Worm (Caenorhabditis elegans) whole organism, L3 larva: ENCODE measurements around the gene mpk-1.

Experiments
- R02D3.7 ChIP-seq: fragments of 150-350 bp; optimal IDR thresholded peaks from 2 replicates; lab custom pipeline; 2014; ENCODE audit warnings: missing biosample characterization, missing genetic modification characterization
- ZK546.5 ChIP-seq: sonication (generic microtip); optimal IDR thresholded peaks from 2 replicates; lab custom pipeline; 2017; ENCODE audit warnings: missing biosample characterization, missing genetic modification characterization
- aly-2 ChIP-seq: fragments of 150-350 bp; optimal IDR thresholded peaks from 2 replicates; lab custom pipeline; 2014; ENCODE audit warnings: missing biosample characterization, missing genetic modification characterization
- ama-1 ChIP-seq: fragments of 150-350 bp; optimal IDR thresholded peaks from 2 replicates; lab custom pipeline; 2018
- ceh-16 ChIP-seq: sonication (generic microtip); optimal IDR thresholded peaks from 2 replicates; lab custom pipeline; 2017; ENCODE audit warnings: missing biosample characterization, missing genetic modification characterization
- ceh-28 ChIP-seq: fragments of 150-350 bp; optimal IDR thresholded peaks from 2 replicates; lab custom pipeline; 2014; ENCODE audit warnings: missing biosample characterization, missing genetic modification reagents, missing genetic modification characterization
- ceh-82 ChIP-seq: fragments of 150-350 bp; optimal IDR thresholded peaks from 2 replicates; lab custom pipeline; 2014; ENCODE audit warnings: missing biosample characterization, missing genetic modification characterization
- ceh-9 ChIP-seq: sonication (generic microtip); optimal IDR thresholded peaks from 2 replicates; lab custom pipeline; 2018; ENCODE audit warnings: missing biosample characterization, missing genetic modification characterization
- daf-12 ChIP-seq: fragments of 150-350 bp; optimal IDR thresholded peaks from 2 replicates; lab custom pipeline; 2014; ENCODE audit warnings: missing biosample characterization, missing genetic modification reagents, missing genetic modification characterization
- egl-27 ChIP-seq: sonication (generic microtip); optimal IDR thresholded peaks from 4 replicates; lab custom pipeline; 2017; ENCODE audit warnings: missing biosample characterization, missing genetic modification reagents, missing genetic modification characterization
- egl-5 ChIP-seq: fragments of 150-350 bp; optimal IDR thresholded peaks from 2 replicates; lab custom pipeline; 2017; ENCODE audit warnings: missing biosample characterization, missing genetic modification reagents, missing genetic modification characterization, inconsistent platforms
- elt-1 ChIP-seq: fragments of 150-350 bp; optimal IDR thresholded peaks from 2 replicates; lab custom pipeline; 2014; ENCODE audit warnings: missing biosample characterization, missing genetic modification characterization
- elt-2 ChIP-seq: sonication (generic microtip); optimal IDR thresholded peaks from 2 replicates; lab custom pipeline; 2016; ENCODE audit warnings: missing genetic modification reagents, mild to moderate bottlenecking, missing genetic modification characterization, missing compliant biosample characterization
- elt-3 ChIP-seq, 3 experiments: fragments of 150-350 bp in 1 of 3; sonication (generic microtip) in 2 of 3; optimal IDR thresholded peaks; 2 replicates in 2 of 3; 4 replicates in 1 of 3; lab custom pipeline; 2014 to 2017; ENCODE audit warnings: missing biosample characterization in 3 of 3, missing genetic modification characterization in 3 of 3
- eor-1 ChIP-seq, 2 experiments: fragments of 150-350 bp; optimal IDR thresholded peaks; 2 replicates each; lab custom pipeline; 2014 to 2018; ENCODE audit warnings: missing biosample characterization in 2 of 2, missing genetic modification characterization in 2 of 2
- fkh-10 ChIP-seq: sonication (generic microtip); optimal IDR thresholded peaks from 2 replicates; lab custom pipeline; 2017; ENCODE audit warnings: missing biosample characterization, missing genetic modification reagents, missing genetic modification characterization
- fkh-2 ChIP-seq: fragments of 150-350 bp; optimal IDR thresholded peaks from 2 replicates; lab custom pipeline; 2014; ENCODE audit warnings: missing biosample characterization, missing genetic modification reagents, missing genetic modification characterization
- fos-1 ChIP-seq: fragments of 150-350 bp; optimal IDR thresholded peaks from 2 replicates; lab custom pipeline; 2014; ENCODE audit warnings: missing biosample characterization, missing genetic modification characterization
- hmg-11 ChIP-seq: sonication (generic microtip); optimal IDR thresholded peaks from 2 replicates; lab custom pipeline; 2016; ENCODE audit warnings: missing genetic modification characterization, missing compliant biosample characterization
- jun-1 ChIP-seq: fragments of 150-350 bp; optimal IDR thresholded peaks from 2 replicates; lab custom pipeline; 2014; ENCODE audit warnings: missing biosample characterization, missing genetic modification reagents, missing genetic modification characterization
- lin-15B ChIP-seq: fragments of 150-350 bp; optimal IDR thresholded peaks from 2 replicates; lab custom pipeline; 2014; ENCODE audit warnings: missing biosample characterization, missing genetic modification characterization
- lin-39 ChIP-seq: fragments of 150-350 bp; optimal IDR thresholded peaks from 2 replicates; lab custom pipeline; 2018; ENCODE audit warnings: missing biosample characterization, missing genetic modification reagents, missing genetic modification characterization
- lsy-12 ChIP-seq: sonication (generic microtip); optimal IDR thresholded peaks from 2 replicates; lab custom pipeline; 2016; ENCODE audit warnings: mild to moderate bottlenecking, missing genetic modification characterization, missing compliant biosample characterization
- mdl-1 ChIP-seq: fragments of 150-350 bp; optimal IDR thresholded peaks from 2 replicates; lab custom pipeline; 2014; ENCODE audit warnings: missing biosample characterization, missing genetic modification characterization
- mml-1 ChIP-seq: fragments of 150-350 bp; sonication (generic microtip); optimal IDR thresholded peaks from 3 replicates; lab custom pipeline; 2014; ENCODE audit warnings: missing biosample characterization, missing genetic modification characterization
- nfya-1 ChIP-seq: sonication (generic microtip); optimal IDR thresholded peaks from 2 replicates; lab custom pipeline; 2017; ENCODE audit warnings: missing genetic modification characterization, mild to moderate bottlenecking, missing compliant biosample characterization, antibody characterized with exemption, moderate library complexity; ENCODE audit not compliant: insufficient read depth
- nhr-11 ChIP-seq: fragments of 150-350 bp; optimal IDR thresholded peaks from 2 replicates; lab custom pipeline; 2014; ENCODE audit warnings: missing biosample characterization, missing genetic modification characterization
- nhr-12 ChIP-seq: fragments of 150-350 bp; optimal IDR thresholded peaks from 2 replicates; lab custom pipeline; 2014; ENCODE audit warnings: missing biosample characterization, missing genetic modification characterization
- nhr-23 ChIP-seq: fragments of 150-350 bp; optimal IDR thresholded peaks from 2 replicates; lab custom pipeline; 2014; ENCODE audit warnings: missing biosample characterization, missing genetic modification reagents, missing genetic modification characterization
- nhr-237 ChIP-seq: fragments of 150-350 bp; optimal IDR thresholded peaks from 2 replicates; lab custom pipeline; 2014; ENCODE audit warnings: missing biosample characterization, missing genetic modification characterization
- nhr-25 ChIP-seq: sonication (generic microtip); optimal IDR thresholded peaks from 2 replicates; lab custom pipeline; 2017; ENCODE audit warnings: missing biosample characterization, missing genetic modification characterization
- nhr-28 ChIP-seq: fragments of 150-350 bp; optimal IDR thresholded peaks from 2 replicates; lab custom pipeline; 2014; ENCODE audit warnings: missing biosample characterization, missing genetic modification characterization
- nhr-43 ChIP-seq: sonication (generic microtip); optimal IDR thresholded peaks from 2 replicates; lab custom pipeline; 2016; ENCODE audit warnings: mild to moderate bottlenecking, missing genetic modification characterization, missing compliant biosample characterization; ENCODE audit not compliant: poor library complexity, severe bottlenecking
- nhr-67 ChIP-seq: fragments of 150-350 bp; optimal IDR thresholded peaks from 2 replicates; lab custom pipeline; 2014; ENCODE audit warnings: missing biosample characterization, missing genetic modification characterization
- nhr-76 ChIP-seq: fragments of 150-350 bp; sonication (generic microtip); optimal IDR thresholded peaks from 5 replicates; lab custom pipeline; 2014; ENCODE audit warnings: missing biosample characterization, missing genetic modification characterization
- nhr-77 ChIP-seq: fragments of 150-350 bp; optimal IDR thresholded peaks from 2 replicates; lab custom pipeline; 2014; ENCODE audit warnings: missing biosample characterization, missing genetic modification characterization
- pha-4 ChIP-seq: fragments of 150-350 bp; optimal IDR thresholded peaks from 2 replicates; lab custom pipeline; 2014; ENCODE audit warnings: missing biosample characterization, missing genetic modification reagents, missing genetic modification characterization
- pqm-1 ChIP-seq: fragments of 150-350 bp; optimal IDR thresholded peaks from 2 replicates; lab custom pipeline; 2017; ENCODE audit warnings: missing biosample characterization, missing genetic modification characterization, inconsistent platforms
- sea-2 ChIP-seq: fragments of 150-350 bp; sonication (generic microtip); optimal IDR thresholded peaks from 4 replicates; lab custom pipeline; 2014; ENCODE audit warnings: missing biosample characterization, missing genetic modification reagents, missing genetic modification characterization
- skn-1 ChIP-seq: fragments of 150-350 bp; optimal IDR thresholded peaks from 2 replicates; lab custom pipeline; 2014; ENCODE audit warnings: missing biosample characterization, missing genetic modification characterization
- snpc-4 ChIP-seq: fragments of 150-350 bp; optimal IDR thresholded peaks from 2 replicates; lab custom pipeline; 2014; ENCODE audit warnings: missing biosample characterization, missing genetic modification characterization
- tbx-2 ChIP-seq: sonication (generic microtip); optimal IDR thresholded peaks from 2 replicates; lab custom pipeline; 2016; ENCODE audit warnings: mild to moderate bottlenecking, missing genetic modification characterization, missing compliant biosample characterization
- unc-39 ChIP-seq: sonication (generic microtip); optimal IDR thresholded peaks from 4 replicates; lab custom pipeline; 2017; ENCODE audit warnings: missing biosample characterization, missing genetic modification characterization
- unc-62 ChIP-seq: fragments of 150-350 bp; sonication (generic microtip); optimal IDR thresholded peaks from 4 replicates; lab custom pipeline; 2014; ENCODE audit warnings: missing biosample characterization, missing genetic modification reagents, missing genetic modification characterization
- zag-1 ChIP-seq: fragments of 150-350 bp; optimal IDR thresholded peaks from 2 replicates; lab custom pipeline; 2014; ENCODE audit warnings: missing biosample characterization, missing genetic modification characterization
- ztf-11 ChIP-seq: fragments of 150-350 bp; optimal IDR thresholded peaks from 2 replicates; lab custom pipeline; 2014; ENCODE audit warnings: missing biosample characterization, missing genetic modification characterization
- ztf-4 ChIP-seq: fragments of 150-350 bp; optimal IDR thresholded peaks from 2 replicates; lab custom pipeline; 2014; ENCODE audit warnings: missing biosample characterization, missing genetic modification characterization

mpk-1 gene

DNA sequence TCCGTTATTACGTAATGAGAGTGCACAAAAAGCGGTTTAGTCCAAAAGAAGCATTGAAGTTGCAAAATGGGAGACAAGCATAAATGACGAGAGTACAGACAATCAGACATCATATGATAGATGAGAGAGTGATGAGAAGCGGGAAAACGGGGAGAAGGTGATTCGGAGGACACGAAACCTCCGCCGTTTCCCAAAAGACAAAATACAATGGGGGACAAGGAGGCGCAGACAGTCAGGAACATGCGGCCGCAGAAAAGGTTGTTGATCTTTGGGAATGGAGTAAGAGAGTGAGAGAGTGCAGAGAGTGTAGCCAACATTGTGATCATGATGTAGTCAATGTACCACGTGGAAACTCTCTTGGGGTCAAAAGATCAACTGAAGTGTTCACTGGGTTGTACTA, 9.8 kb upstream of the mpk-1 start (continued):
- TF ChIP-seq nhr-11 = peak; percentile 100
- no peak for TF ChIP-seq ZK546.5 (tag; lab: Kevin White, UChicago)
- TF ChIP-seq aly-2 (tag; lab: Kevin White, UChicago) = no peak
- TF ChIP-seq egl-27 (tag; lab: Kevin White, UChicago) = peak; percentile 76
- no peak for TF ChIP-seq nhr-76 (tag; lab: Kevin White, UChicago)

DNA sequence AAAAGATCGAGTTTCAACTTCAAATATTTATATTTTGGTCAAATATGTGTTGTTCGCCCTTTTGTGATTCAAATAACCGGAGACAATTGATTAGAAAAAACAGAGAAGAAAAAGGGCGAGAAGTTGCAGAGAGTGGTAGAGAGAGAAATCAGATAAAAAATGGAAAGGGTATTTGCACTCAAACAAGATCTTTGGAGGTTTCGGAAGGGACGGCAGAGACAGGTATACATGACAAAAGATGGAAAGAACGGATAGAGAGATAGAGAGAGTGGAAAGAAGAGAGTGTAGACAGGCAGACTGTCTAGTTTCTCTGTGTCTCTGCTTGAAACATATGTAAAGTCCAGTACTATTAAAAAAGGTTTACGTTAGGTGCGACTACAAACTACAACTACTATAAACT, 8.3 kb upstream of the mpk-1 start:
- TF ChIP-seq hmg-11 (tag; lab: Kevin White, UChicago) = peak; percentile 59
- TF ChIP-seq lin-15B (tag; lab: Kevin White, UChicago) = no peak
- no peak for TF ChIP-seq fos-1
- TF ChIP-seq pha-4 (tag; lab: Kevin White, UChicago) = peak; percentile 37
- TF ChIP-seq ztf-11 (tag; lab: Kevin White, UChicago) = no peak
- TF ChIP-seq mdl-1 (tag; lab: Kevin White, UChicago) = no peak
- TF ChIP-seq fkh-2 = no peak
- TF ChIP-seq ceh-9 (tag; lab: Kevin White, UChicago) = no peak
- no peak for TF ChIP-seq skn-1 (tag; lab: Kevin White, UChicago)
- TF ChIP-seq daf-12 (tag; lab: Kevin White, UChicago) = no peak
- TF ChIP-seq ZK546.5 (tag; lab: Kevin White, UChicago) = no peak
- TF ChIP-seq nhr-43 = peak; percentile 39
- no peak for TF ChIP-seq nhr-28 (tag; lab: Kevin White, UChicago)
- no peak for TF ChIP-seq nhr-11
- no peak for TF ChIP-seq mml-1 (tag; lab: Kevin White, UChicago)
- TF ChIP-seq nhr-67 (tag; lab: Kevin White, UChicago) = no peak
- TF ChIP-seq pqm-1 = no peak
- TF ChIP-seq snpc-4 (tag; lab: Kevin White, UChicago) = no peak
- no peak for TF ChIP-seq sea-2
- TF ChIP-seq ztf-4 (tag; lab: Kevin White, UChicago) = no peak
- TF ChIP-seq nhr-23 = peak; percentile 47
- no peak for TF ChIP-seq ceh-82 (tag; lab: Kevin White, UChicago)
- no peak for TF ChIP-seq egl-27 (tag; lab: Kevin White, UChicago)
- TF ChIP-seq zag-1 = no peak
- TF ChIP-seq tbx-2 (tag; lab: Kevin White, UChicago) = no peak
- TF ChIP-seq elt-1 (tag; lab: Kevin White, UChicago) = peak; percentile 84
- TF ChIP-seq ceh-16 = no peak
- TF ChIP-seq elt-2 (tag; lab: Kevin White, UChicago) = no peak
- TF ChIP-seq nhr-237 (tag; lab: Kevin White, UChicago) = no peak
- TF ChIP-seq nhr-12 (tag; lab: Kevin White, UChicago) = no peak
- peak; percentile 4 for TF ChIP-seq ama-1 (lab: Kevin White, UChicago)
- no peak for TF ChIP-seq egl-5 (tag; lab: Kevin White, UChicago)
- no peak for TF ChIP-seq R02D3.7
- no peak for TF ChIP-seq aly-2 (tag; lab: Kevin White, UChicago)
- no peak for TF ChIP-seq fkh-10 (GFP tag; lab: Kevin White, UChicago)
- no peak for TF ChIP-seq nhr-77 (tag; lab: Kevin White, UChicago)
- no peak for TF ChIP-seq ceh-28 (tag; lab: Kevin White, UChicago)
- TF ChIP-seq lsy-12 = no peak
- no peak for TF ChIP-seq nhr-76 (tag; lab: Kevin White, UChicago)
- no peak for TF ChIP-seq lin-39 (tag; lab: Kevin White, UChicago)
- TF ChIP-seq nfya-1 (tag; lab: Kevin White, UChicago) = peak; percentile 20
- peak; percentile 81 for TF ChIP-seq nhr-25 (tag; lab: Kevin White, UChicago)
- TF ChIP-seq unc-62 (GFP tag; lab: Kevin White, UChicago) = no peak
- no peak for TF ChIP-seq jun-1
- TF ChIP-seq elt-3 (tag; optimal IDR thresholded peaks at IDR 0.05; lab: Kevin White, UChicago) = no peak
- TF ChIP-seq eor-1 (tag; optimal IDR thresholded peaks at IDR 0.05; lab: Kevin White, UChicago) = no peak
- TF ChIP-seq unc-39 (tag; lab: Kevin White, UChicago) = no peak
